Fruit fly (Drosophila melanogaster): ENCODE data around the gene CG33783.
A peak's percentile ranks its signal among the peaks of the same experiment; 100 is the strongest.

The CG33783 gene

DNA sequence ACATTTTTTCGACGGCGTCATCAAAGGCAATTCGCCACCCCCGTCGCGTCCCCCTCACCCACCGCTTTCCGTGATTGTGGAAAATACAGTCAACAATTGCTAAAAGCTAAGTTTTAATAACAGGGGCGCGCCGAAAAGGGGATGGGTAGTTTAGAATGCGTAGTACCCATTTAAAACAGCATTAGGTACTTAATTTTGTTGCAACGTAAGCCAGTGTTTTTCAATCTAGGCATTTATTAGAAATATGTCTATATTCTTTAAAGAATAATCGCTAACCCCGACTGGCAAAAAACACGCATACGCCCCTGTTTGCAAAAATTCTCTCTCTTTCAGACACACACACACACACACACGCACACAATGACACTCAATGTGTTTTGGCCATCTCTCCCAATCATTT is 18.3 kb downstream of the CG33783 start (continued):
- TF ChIP-seq CG6272 (GFP tag; IDR thresholded peaks at IDR 0.05) (0 out of 2 replicates have a peak, but pooled peaks have one; percentile 6), Awh (GFP tag; IDR thresholded peaks at IDR 0.05) (no peak), Antp (GFP tag; optimal IDR thresholded peaks at IDR 0.05) (peak; percentile 25), crp (GFP tag; optimal IDR thresholded peaks at IDR 0.05) (no peak), CG30431 (GFP tag; optimal IDR thresholded peaks at IDR 0.05) (no peak), CG9727 (GFP tag; optimal IDR thresholded peaks at IDR 0.05) (peak; percentile 36), MTF-1 (GFP tag; optimal IDR thresholded peaks at IDR 0.05; ENCODE audit: borderline replicate concordance) (no peak), mam (GFP tag; optimal IDR thresholded peaks at IDR 0.05) (peak; percentile 70), CG4328 (GFP tag; optimal IDR thresholded peaks at IDR 0.05) (no peak), CG14860 (GFP tag; IDR thresholded peaks at IDR 0.05; ENCODE audit: partially characterized antibody) (no peak), Dip2 (GFP tag; IDR thresholded peaks at IDR 0.05) (no peak), Mad (GFP tag; optimal IDR thresholded peaks at IDR 0.05) (no peak), Nf-YC (tag; optimal IDR thresholded peaks at IDR 0.05) (no peak), twi (tag; optimal IDR thresholded peaks at IDR 0.05) (no peak), klu (GFP tag; IDR thresholded peaks at IDR 0.05) (no peak), CG3065 (GFP tag; optimal IDR thresholded peaks at IDR 0.05) (no peak), CG7963 (GFP tag; IDR thresholded peaks at IDR 0.05; ENCODE audit: partially characterized antibody) (no peak), Optix (GFP tag; IDR thresholded peaks at IDR 0.05) (no peak), trem (tag; optimal IDR thresholded peaks at IDR 0.05) (no peak), HLH4C (GFP tag; IDR thresholded peaks at IDR 0.05; ENCODE audit: partially characterized antibody) (no peak), CG12299 (tag; optimal IDR thresholded peaks at IDR 0.05) (no peak), CG10366 (GFP tag; IDR thresholded peaks at IDR 0.05) (peak; percentile 39; the same call in 1 of the 2 replicates), Mrtf (GFP tag; IDR thresholded peaks at IDR 0.05) (0 out of 3 replicates have a peak, but pooled peaks have one; percentile 40), cwo (GFP tag; optimal IDR thresholded peaks at IDR 0.05) (peak; percentile 68), CG12769 (tag; optimal IDR thresholded peaks at IDR 0.05) (peak; percentile 82), CG43689 (GFP tag; IDR thresholded peaks at IDR 0.05) (no peak), CG4854 (GFP tag; optimal IDR thresholded peaks at IDR 0.05) (no peak), CG33557 (GFP tag; optimal IDR thresholded peaks at IDR 0.05) (no peak), CG2120 (GFP tag; optimal IDR thresholded peaks at IDR 0.05) (peak; percentile 91), jumu (GFP tag; optimal IDR thresholded peaks at IDR 0.05) (no peak), CG17186 (GFP tag; optimal IDR thresholded peaks at IDR 0.05) (no peak), CG1024 (GFP tag; IDR thresholded peaks at IDR 0.05) (no peak), org-1 (GFP tag; optimal IDR thresholded peaks at IDR 0.05) (peak; percentile 39), HmgZ (tag; optimal IDR thresholded peaks at IDR 0.05) (peak; percentile 10), CG3163 (GFP tag; optimal IDR thresholded peaks at IDR 0.05) (no peak), bcd (GFP tag; optimal IDR thresholded peaks at IDR 0.05) (peak; percentile 60), CG7839 (tag; optimal IDR thresholded peaks at IDR 0.05) (peak; percentile 61), fu2 (GFP tag; optimal IDR thresholded peaks at IDR 0.05) (peak; percentile 63), CG6765 (GFP tag; optimal IDR thresholded peaks at IDR 0.05) (no peak), hb (GFP tag; IDR thresholded peaks at IDR 0.05; ENCODE audit: partially characterized antibody) (no peak), Mes4 (GFP tag; optimal IDR thresholded peaks at IDR 0.05) (no peak), CG1529 (GFP tag; optimal IDR thresholded peaks at IDR 0.05) (no peak), CG3847 (GFP tag; IDR thresholded peaks at IDR 0.05) (peak; percentile 50), Ada2b (GFP tag; IDR thresholded peaks at IDR 0.05) (peak; percentile 49; the same call in 1 of the 2 replicates), sim (GFP tag; IDR thresholded peaks at IDR 0.05) (no peak), CG12659 (GFP tag; optimal IDR thresholded peaks at IDR 0.05) (peak; percentile 40), Oaz (GFP tag; IDR thresholded peaks at IDR 0.05) (no peak), Adf1 (GFP tag; IDR thresholded peaks at IDR 0.05) (no peak), Dll (GFP tag; IDR thresholded peaks at IDR 0.05; ENCODE audit: partially characterized antibody) (no peak), CG11504 (tag; optimal IDR thresholded peaks at IDR 0.05) (peak; percentile 42), vnd (GFP tag; IDR thresholded peaks at IDR 0.05; ENCODE audit: partially characterized antibody) (no peak)
